Fruit fly (Drosophila melanogaster) whole organism, embryonic: Measurements from ENCODE around the gene CG42751.

Experiments
- Adf1 ChIP-seq: fragments of 200-800 bp; sonication (Bioruptor generic); IDR thresholded peaks from 2 replicates; pipeline ENCODE4 v1.3.6; 2022; ENCODE audit warnings: missing biosample characterization, missing genetic modification characterization
- Aef1 ChIP-seq: fragments of 200-800 bp; sonication (Bioruptor generic); IDR thresholded peaks from 3 replicates; pipeline ENCODE4 v1.3.6; 2022; ENCODE audit warnings: missing biosample characterization, missing genetic modification characterization
- Atf6 ChIP-seq: fragments of 200-800 bp; sonication (Bioruptor generic); IDR thresholded peaks from 2 replicates; pipeline ENCODE4 v1.3.6; 2022; ENCODE audit warnings: missing biosample characterization, missing genetic modification characterization
- Bdp1 ChIP-seq: fragments of 200-800 bp; sonication (Bioruptor generic); optimal IDR thresholded peaks from 3 replicates; lab custom pipeline; 2016; ENCODE audit warnings: missing biosample characterization, missing genetic modification characterization
- CG1024 ChIP-seq: fragments of 200-800 bp; sonication (Bioruptor generic); IDR thresholded peaks from 2 replicates; pipeline ENCODE4 v1.3.6; 2022; ENCODE audit warnings: missing biosample characterization, missing genetic modification characterization
- CG10274 ChIP-seq: fragments of 200-800 bp; sonication (Bioruptor generic); optimal IDR thresholded peaks from 3 replicates; lab custom pipeline; 2017; ENCODE audit warnings: missing biosample characterization, mild to moderate bottlenecking, missing genetic modification characterization
- CG14860 ChIP-seq: fragments of 200-800 bp; sonication (Bioruptor generic); IDR thresholded peaks from 3 replicates; pipeline ENCODE4 v1.3.6; 2022; ENCODE audit warnings: missing biosample characterization, missing genetic modification characterization; ENCODE audit not compliant: partially characterized antibody
- CG15601 ChIP-seq: fragments of 200-800 bp; sonication (Bioruptor generic); optimal IDR thresholded peaks from 3 replicates; lab custom pipeline; 2019; ENCODE audit warnings: missing biosample characterization, mild to moderate bottlenecking, missing genetic modification characterization, moderate library complexity
- CG1602 ChIP-seq: fragments of 200-800 bp; sonication (Bioruptor generic); optimal IDR thresholded peaks from 3 replicates; lab custom pipeline; 2016; ENCODE audit warnings: missing biosample characterization, missing genetic modification characterization
- CG16863 ChIP-seq: fragments of 200-800 bp; sonication (Bioruptor generic); optimal IDR thresholded peaks from 3 replicates; lab custom pipeline; 2016; ENCODE audit warnings: missing biosample characterization, missing genetic modification characterization
- CG17359 ChIP-seq: fragments of 200-800 bp; sonication (Bioruptor generic); optimal IDR thresholded peaks from 3 replicates; lab custom pipeline; 2018; ENCODE audit warnings: missing biosample characterization, mild to moderate bottlenecking, missing genetic modification characterization, moderate library complexity
- CG1792 ChIP-seq: fragments of 200-800 bp; sonication (Bioruptor generic); optimal IDR thresholded peaks from 2 replicates; lab custom pipeline; 2016; ENCODE audit warnings: missing biosample characterization, missing genetic modification characterization
- CG2889 ChIP-seq: fragments of 200-800 bp; sonication (Bioruptor generic); IDR thresholded peaks from 3 replicates; pipeline ENCODE4 v1.3.6; 2022; ENCODE audit warnings: missing biosample characterization, missing genetic modification characterization
- CG31224 ChIP-seq: fragments of 200-800 bp; sonication (Bioruptor generic); IDR thresholded peaks from 2 replicates; pipeline ENCODE4 v1.3.6; 2022; ENCODE audit warnings: missing biosample characterization, missing genetic modification characterization
- CG31441 ChIP-seq: fragments of 200-800 bp; sonication (Bioruptor generic); IDR thresholded peaks from 2 replicates; pipeline ENCODE4 v1.3.6; 2022; ENCODE audit warnings: missing biosample characterization, missing genetic modification characterization
- CG3163 ChIP-seq: fragments of 200-800 bp; sonication (Bioruptor generic); optimal IDR thresholded peaks from 3 replicates; lab custom pipeline; 2016; ENCODE audit warnings: missing biosample characterization, missing genetic modification characterization
- CG32532 ChIP-seq: fragments of 200-800 bp; sonication (Bioruptor generic); IDR thresholded peaks from 2 replicates; pipeline ENCODE4 v1.3.6; 2022; ENCODE audit warnings: missing biosample characterization, missing genetic modification characterization
- CG33213 ChIP-seq: fragments of 200-800 bp; sonication (Bioruptor generic); optimal IDR thresholded peaks from 3 replicates; lab custom pipeline; 2016; ENCODE audit warnings: missing biosample characterization, missing genetic modification characterization
- CG34224 ChIP-seq: fragments of 200-800 bp; sonication (Bioruptor generic); IDR thresholded peaks from 3 replicates; pipeline ENCODE4 v1.3.6; 2022; ENCODE audit warnings: missing biosample characterization, missing genetic modification characterization; ENCODE audit not compliant: partially characterized antibody
- CG34376 ChIP-seq: fragments of 200-800 bp; sonication (Bioruptor generic); optimal IDR thresholded peaks from 2 replicates; lab custom pipeline; 2018; ENCODE audit warnings: missing biosample characterization, mild to moderate bottlenecking, missing genetic modification characterization
- CG6254 ChIP-seq: fragments of 200-800 bp; sonication (Bioruptor generic); optimal IDR thresholded peaks from 3 replicates; lab custom pipeline; 2017; ENCODE audit warnings: mild to moderate bottlenecking, missing biosample characterization, missing genetic modification reagents, missing genetic modification characterization
- CG7556 ChIP-seq: fragments of 200-800 bp; sonication (Bioruptor generic); optimal IDR thresholded peaks from 2 replicates; lab custom pipeline; 2017; ENCODE audit warnings: missing biosample characterization, mild to moderate bottlenecking, missing genetic modification characterization
- Dad ChIP-seq: fragments of 200-800 bp; sonication (Bioruptor generic); optimal IDR thresholded peaks from 3 replicates; lab custom pipeline; 2016; ENCODE audit warnings: missing biosample characterization, missing genetic modification characterization
- Dek ChIP-seq: fragments of 200-800 bp; sonication (Bioruptor generic); optimal IDR thresholded peaks from 3 replicates; lab custom pipeline; 2019; ENCODE audit warnings: missing biosample characterization, mild to moderate bottlenecking, missing genetic modification characterization, moderate library complexity
- ERR ChIP-seq: fragments of 200-800 bp; sonication (Bioruptor generic); optimal IDR thresholded peaks from 2 replicates; lab custom pipeline; 2016; ENCODE audit warnings: missing biosample characterization, missing genetic modification characterization
- Hmr ChIP-seq: fragments of 200-800 bp; sonication (Bioruptor generic); optimal IDR thresholded peaks from 3 replicates; lab custom pipeline; 2017; ENCODE audit warnings: mild to moderate bottlenecking, missing biosample characterization, missing genetic modification reagents, missing genetic modification characterization
- Myb ChIP-seq: fragments of 200-800 bp; sonication (Bioruptor generic); optimal IDR thresholded peaks from 2 replicates; lab custom pipeline; 2016; ENCODE audit warnings: missing biosample characterization, missing genetic modification characterization
- Sin3A ChIP-seq: fragments of >200 bp; optimal IDR thresholded peaks from 2 replicates; lab custom pipeline; 2018
- Sox102F ChIP-seq: fragments of 200-800 bp; sonication (Bioruptor generic); optimal IDR thresholded peaks from 2 replicates; lab custom pipeline; 2018; ENCODE audit warnings: missing biosample characterization, mild to moderate bottlenecking, missing genetic modification characterization, moderate library complexity
- YL-1 ChIP-seq: fragments of 200-800 bp; sonication (Bioruptor generic); optimal IDR thresholded peaks from 3 replicates; lab custom pipeline; 2017; ENCODE audit warnings: missing biosample characterization, mild to moderate bottlenecking, missing genetic modification characterization
- bowl ChIP-seq: fragments of 200-800 bp; sonication (Bioruptor generic); IDR thresholded peaks from 2 replicates; pipeline ENCODE4 v1.3.6; 2022; ENCODE audit warnings: missing biosample characterization, missing genetic modification characterization
- chif ChIP-seq, 2 experiments: fragments of 200-800 bp; sonication (Bioruptor generic); optimal IDR thresholded peaks; 3 replicates each; lab custom pipeline; 2016; ENCODE audit warnings: missing biosample characterization in 2 of 2, missing genetic modification characterization in 2 of 2
- corto ChIP-seq: fragments of 200-800 bp; sonication (Bioruptor generic); optimal IDR thresholded peaks from 2 replicates; lab custom pipeline; 2016; ENCODE audit warnings: missing biosample characterization, mild to moderate bottlenecking, missing genetic modification characterization, moderate library complexity
- dimm ChIP-seq: fragments of 200-800 bp; sonication (Bioruptor generic); IDR thresholded peaks from 2 replicates; pipeline ENCODE4 v1.3.6; 2022; ENCODE audit warnings: missing biosample characterization, missing genetic modification characterization
- dmrt11E ChIP-seq: fragments of 200-800 bp; sonication (Bioruptor generic); optimal IDR thresholded peaks from 3 replicates; lab custom pipeline; 2018; ENCODE audit warnings: missing biosample characterization, mild to moderate bottlenecking, missing genetic modification characterization, moderate library complexity
- fd64A ChIP-seq: fragments of 200-800 bp; sonication (Bioruptor generic); optimal IDR thresholded peaks from 3 replicates; lab custom pipeline; 2018; ENCODE audit warnings: missing biosample characterization, mild to moderate bottlenecking, missing genetic modification characterization
- gcm2 ChIP-seq: fragments of 200-800 bp; sonication (Bioruptor generic); optimal IDR thresholded peaks from 2 replicates; lab custom pipeline; 2016; ENCODE audit warnings: missing biosample characterization, missing genetic modification characterization
- gfzf ChIP-seq: fragments of 200-800 bp; sonication (Bioruptor generic); optimal IDR thresholded peaks from 2 replicates; lab custom pipeline; 2016; ENCODE audit warnings: missing biosample characterization, mild to moderate bottlenecking, missing genetic modification characterization, moderate library complexity
- her ChIP-seq: fragments of 200-800 bp; sonication (Bioruptor generic); optimal IDR thresholded peaks from 2 replicates; lab custom pipeline; 2016; ENCODE audit warnings: missing biosample characterization, missing genetic modification characterization
- jumu ChIP-seq: fragments of 200-800 bp; sonication (Bioruptor generic); optimal IDR thresholded peaks from 3 replicates; lab custom pipeline; 2016; ENCODE audit warnings: missing biosample characterization, missing genetic modification characterization
- kay ChIP-seq: fragments of 200-800 bp; sonication (Bioruptor generic); optimal IDR thresholded peaks from 2 replicates; lab custom pipeline; 2016; ENCODE audit warnings: missing biosample characterization, missing genetic modification characterization
- lilli ChIP-seq: fragments of 200-800 bp; sonication (Bioruptor generic); optimal IDR thresholded peaks from 3 replicates; lab custom pipeline; 2016; ENCODE audit warnings: missing biosample characterization, missing genetic modification characterization
- lmd ChIP-seq: fragments of 200-800 bp; sonication (Bioruptor generic); IDR thresholded peaks from 2 replicates; pipeline ENCODE4 v1.3.6; 2022; ENCODE audit warnings: missing biosample characterization, missing genetic modification characterization
- mld ChIP-seq: fragments of 200-800 bp; sonication (Bioruptor generic); IDR thresholded peaks from 3 replicates; pipeline ENCODE4 v1.3.6; 2022; ENCODE audit warnings: missing biosample characterization, missing genetic modification characterization; ENCODE audit not compliant: partially characterized antibody
- prd ChIP-seq, 3 experiments: fragments of >200 bp in 2 of 3; fragments of 200-800 bp in 1 of 3; sonication (Bioruptor generic) in 1 of 3; optimal IDR thresholded peaks in 2 of 3; IDR thresholded peaks in 1 of 3; 2 replicates in 2 of 3; 3 replicates in 1 of 3; pipeline versions ENCODE4 v1.3.6 to Lab custom; 2017 to 2022; ENCODE audit warnings: missing biosample characterization in 1 of 3, missing genetic modification characterization in 1 of 3
- rib ChIP-seq: fragments of 200-800 bp; sonication (Bioruptor generic); IDR thresholded peaks from 2 replicates; pipeline ENCODE4 v1.3.6; 2022; ENCODE audit warnings: missing biosample characterization, missing genetic modification characterization
- ro ChIP-seq: fragments of 200-800 bp; sonication (Bioruptor generic); IDR thresholded peaks from 2 replicates; pipeline ENCODE4 v1.3.6; 2022; ENCODE audit warnings: missing biosample characterization, missing genetic modification characterization
- sob ChIP-seq: fragments of 200-800 bp; sonication (Bioruptor generic); IDR thresholded peaks from 2 replicates; pipeline ENCODE4 v1.3.6; 2022; ENCODE audit warnings: missing biosample characterization, missing genetic modification characterization
- ssp ChIP-seq: fragments of 200-800 bp; sonication (Bioruptor generic); IDR thresholded peaks from 2 replicates; pipeline ENCODE4 v1.3.6; 2022; ENCODE audit warnings: missing biosample characterization, missing genetic modification characterization
- ttk ChIP-seq: fragments of 200-800 bp; sonication (Bioruptor generic); IDR thresholded peaks from 2 replicates; pipeline ENCODE4 v2.1.2; 2022; ENCODE audit warnings: missing biosample characterization, missing genetic modification characterization
- yki ChIP-seq: fragments of >200 bp; optimal IDR thresholded peaks from 3 replicates; lab custom pipeline; 2018
- zen ChIP-seq: fragments of 200-800 bp; sonication (Bioruptor generic); optimal IDR thresholded peaks from 3 replicates; lab custom pipeline; 2018; ENCODE audit warnings: missing biosample characterization, mild to moderate bottlenecking, missing genetic modification characterization, moderate library complexity

The CG42751 gene

dm6 chr2L:11813665-11814087 lies 39.6 kb upstream of the CG42751 start, which contains the start of gene CycY (continued):
- TF ChIP-seq jumu (GFP tag; lab: Kevin White, UChicago) (no peak), CG34376 (GFP tag; lab: Kevin White, UChicago) (no peak), CG1792 (no peak), Myb (GFP tag; lab: Kevin White, UChicago) (no peak), lmd (GFP tag; lab: Robert Waterston, UW) (no peak), ERR (GFP tag; lab: Kevin White, UChicago) (no peak), CG3163 (no peak), dimm (GFP tag; lab: Robert Waterston, UW) (no peak), CG2889 (no peak), ssp (GFP tag; lab: Robert Waterston, UW) (0 out of 2 replicates have a peak, but pooled peaks have one; percentile 9), Sin3A (peak; percentile 4), lilli (GFP tag; lab: Kevin White, UChicago) (no peak), ro (no peak), prd (optimal IDR thresholded peaks at IDR 0.05; lab: Kevin White, UChicago) (no peak), prd (GFP tag; IDR thresholded peaks at IDR 0.05; lab: Robert Waterston, UW) (0 out of 3 replicates have a peak, but pooled peaks have one; percentile 20), Hmr (peak; percentile 62), CG34224 (peak; percentile 74; the same call in 2 of the 3 replicates), CG7556 (GFP tag; lab: Kevin White, UChicago) (no peak), mld (GFP tag; lab: Robert Waterston, UW) (no peak), CG10274 (GFP tag; lab: Kevin White, UChicago) (no peak), gfzf (GFP tag; lab: Kevin White, UChicago) (peak; percentile 81), CG1024 (GFP tag; lab: Robert Waterston, UW) (no peak), CG6254 (GFP tag; lab: Kevin White, UChicago) (no peak), kay (GFP tag; lab: Kevin White, UChicago) (no peak), CG33213 (GFP tag; lab: Kevin White, UChicago) (no peak), gcm2 (GFP tag; lab: Kevin White, UChicago) (no peak), CG15601 (tag; lab: Kevin White, UChicago) (peak; percentile 35), CG1602 (GFP tag; lab: Kevin White, UChicago) (peak; percentile 4), CG31441 (peak; percentile 38; the same call in 1 of the 2 replicates), yki (lab: Kevin White, UChicago) (no peak), bowl (GFP tag; lab: Robert Waterston, UW) (no peak), Dad (GFP tag; lab: Kevin White, UChicago) (no peak), Dek (tag; lab: Kevin White, UChicago) (no peak), zen (tag; lab: Kevin White, UChicago) (peak; percentile 67), Sox102F (peak; percentile 26), CG16863 (GFP tag; lab: Kevin White, UChicago) (no peak), CG32532 (GFP tag; lab: Robert Waterston, UW) (no peak), CG14860 (GFP tag; lab: Robert Waterston, UW) (peak; percentile 20; the same call in 1 of the 3 replicates), fd64A (GFP tag; lab: Kevin White, UChicago) (no peak), Adf1 (GFP tag; lab: Robert Waterston, UW) (peak; percentile 86), dmrt11E (peak; percentile 31), YL-1 (GFP tag; lab: Kevin White, UChicago) (peak; percentile 40), her (GFP tag; lab: Kevin White, UChicago) (no peak), Atf6 (no peak), chif (GFP tag; optimal IDR thresholded peaks at IDR 0.05; lab: Kevin White, UChicago) (no peak), corto (GFP tag; lab: Kevin White, UChicago) (no peak), Aef1 (no peak), ttk (GFP tag; lab: Robert Waterston, UW) (no peak), CG31224 (GFP tag; lab: Robert Waterston, UW) (no peak), Bdp1 (GFP tag; lab: Kevin White, UChicago) (no peak), sob (GFP tag; lab: Robert Waterston, UW) (no peak), CG17359 (tag; lab: Kevin White, UChicago) (peak; percentile 2), rib (GFP tag; lab: Robert Waterston, UW) (no peak)
